Worm (Caenorhabditis elegans) whole organism, early embryonic: ENCODE results near the gene T19C4.24.

Experiments used
- B0310.2 ChIP-seq: sonication (generic microtip); optimal IDR thresholded peaks from 2 replicates; lab custom pipeline; 2016; ENCODE audit warnings: mild to moderate bottlenecking, missing genetic modification characterization, missing compliant biosample characterization
- aly-1 ChIP-seq: sonication (generic microtip); optimal IDR thresholded peaks from 2 replicates; lab custom pipeline; 2016; ENCODE audit warnings: missing genetic modification characterization, missing compliant biosample characterization
- ama-1 ChIP-seq: fragments of 150-350 bp; optimal IDR thresholded peaks from 2 replicates; lab custom pipeline; 2014
- ceh-36 ChIP-seq: sonication (generic microtip); optimal IDR thresholded peaks from 2 replicates; lab custom pipeline; 2016; ENCODE audit warnings: missing genetic modification characterization, inconsistent platforms, missing compliant biosample characterization
- hnd-1 ChIP-seq: sonication (generic microtip); optimal IDR thresholded peaks from 2 replicates; lab custom pipeline; 2016; ENCODE audit warnings: missing genetic modification characterization, missing compliant biosample characterization
- pes-1 ChIP-seq: fragments of 200-800 bp; sonication (Bioruptor generic); IDR thresholded peaks from 2 replicates; pipeline ENCODE4 v1.3.6; 2022; ENCODE audit warnings: missing genetic modification reagents, missing genetic modification characterization, missing compliant biosample characterization
- scrt-1 ChIP-seq: fragments of 200-800 bp; sonication (Bioruptor generic); IDR thresholded peaks from 2 replicates; pipeline ENCODE4 v1.3.6; 2022; ENCODE audit warnings: missing genetic modification characterization, missing compliant biosample characterization

DNA sequence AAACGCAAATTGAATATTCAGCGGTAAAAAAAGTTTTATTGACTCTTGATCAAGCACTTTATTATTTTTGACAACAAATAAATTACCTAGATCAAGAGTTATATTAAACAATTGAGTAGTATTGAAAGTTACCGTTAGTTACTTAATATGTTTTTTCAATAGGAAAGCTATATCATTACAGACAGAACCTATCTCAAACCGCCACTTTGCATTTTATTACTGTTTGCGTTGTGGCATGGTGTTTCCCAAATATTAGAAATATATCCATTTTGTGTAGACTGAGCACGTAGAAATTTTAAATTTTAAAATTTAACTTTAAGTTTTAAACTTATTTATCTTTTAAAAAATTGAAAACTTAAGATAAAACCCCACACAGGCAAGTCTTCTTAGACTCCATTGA is 42.4 kb downstream of the T19C4.24 start:
- TF ChIP-seq ceh-36 (tag; lab: Kevin White, UChicago) (no peak), ama-1 (no peak), aly-1 (no peak), pes-1 (GFP tag; lab: Robert Waterston, UW) (no peak), hnd-1 (tag; lab: Kevin White, UChicago) (no peak), scrt-1 (GFP tag; lab: Robert Waterston, UW) (no peak), B0310.2 (tag; lab: Kevin White, UChicago) (no peak)
